Worm (Caenorhabditis elegans) whole organism, dauer: ENCODE results near the gene aexr-1.

Experiments used
- unc-62 ChIP-seq: sonication (generic microtip); optimal IDR thresholded peaks from 2 replicates; lab custom pipeline; 2017; ENCODE audit warnings: missing biosample characterization, missing genetic modification reagents, missing genetic modification characterization

Gene aexr-1

DNA sequence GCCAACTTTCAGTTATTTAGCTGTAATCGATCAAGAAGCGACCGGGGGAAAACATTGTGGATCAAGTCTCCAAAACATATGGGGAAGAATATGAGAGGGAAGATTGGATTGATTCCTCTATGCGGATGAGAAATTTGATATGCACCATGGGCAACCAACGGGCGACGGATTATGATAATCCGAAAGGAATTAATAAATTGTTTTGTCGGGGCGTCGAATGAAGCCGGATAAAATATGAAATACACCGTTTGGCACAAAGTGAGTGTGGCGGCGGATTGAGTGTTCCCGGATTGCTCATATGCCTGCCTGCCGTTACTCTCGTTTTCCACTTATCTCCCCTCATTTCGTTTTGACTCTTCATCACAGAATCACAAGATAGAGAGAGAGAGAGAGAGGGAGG is 25.8 kb downstream of the aexr-1 start:
- no peak for TF ChIP-seq unc-62 (GFP tag; lab: Kevin White, UChicago)

DNA sequence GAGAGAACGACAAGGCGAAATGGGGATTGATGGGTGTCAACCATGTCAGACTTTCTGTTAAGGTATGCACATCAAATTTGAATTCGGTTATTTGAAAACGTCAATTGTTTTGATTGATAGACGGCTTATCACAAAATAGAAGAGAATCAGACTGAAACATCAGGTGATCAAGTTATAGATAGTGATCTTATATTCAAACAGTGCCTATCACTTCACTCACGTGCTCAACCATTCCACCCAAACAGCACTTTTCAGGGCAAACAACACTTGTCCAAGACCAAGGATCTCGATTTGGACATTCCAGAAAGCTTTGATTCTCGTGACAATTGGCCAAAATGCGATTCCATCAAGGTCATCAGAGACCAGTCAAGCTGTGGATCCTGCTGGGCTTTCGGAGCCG is 27.5 kb downstream of the aexr-1 start:
- no peak for TF ChIP-seq unc-62 (GFP tag; lab: Kevin White, UChicago)

DNA sequence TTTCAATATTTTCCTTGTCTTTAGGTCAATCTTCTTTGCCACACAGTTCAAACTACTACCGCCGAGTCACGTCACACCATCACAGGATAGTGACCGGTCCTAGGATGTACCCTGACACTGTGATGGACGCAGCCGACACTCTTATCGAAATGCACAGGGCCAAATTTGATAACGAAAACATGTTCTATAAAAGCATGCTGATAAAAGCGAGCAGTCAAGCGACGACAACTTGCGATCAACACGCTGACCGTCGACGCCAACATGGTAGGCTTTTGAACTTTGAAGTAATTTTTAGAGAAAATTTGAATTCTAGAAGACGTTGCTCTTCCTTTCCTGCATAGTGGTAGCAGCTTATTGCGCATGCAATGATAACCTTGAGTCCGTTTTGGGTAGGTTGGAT is 28.1 kb downstream of the aexr-1 start, which contains the start of gene cpr-6:
TSS of gene cpr-6 (plus strand) at position 217 of the 400 bp plus-strand sequence.
- TF ChIP-seq unc-62 (GFP tag; lab: Kevin White, UChicago): no peak

DNA sequence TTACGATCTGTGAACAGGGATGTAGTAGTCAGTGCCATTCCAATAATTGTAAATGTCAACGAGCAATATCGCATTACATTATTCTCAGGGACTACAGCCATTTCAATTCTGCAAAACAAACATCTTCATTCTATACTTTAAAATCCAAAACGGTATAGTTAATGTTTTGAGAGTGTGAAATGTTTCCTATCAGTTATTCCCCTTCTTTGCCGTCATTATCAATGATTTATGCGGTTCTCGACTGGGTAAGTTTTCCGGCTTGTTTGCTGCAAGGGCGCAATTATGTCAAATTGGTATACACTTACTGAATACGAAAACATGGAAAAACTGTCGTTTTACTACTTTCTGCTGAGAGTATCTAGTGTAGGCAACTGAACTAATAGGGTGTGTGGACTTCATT is 32.0 kb downstream of the aexr-1 start, which contains the start of gene F23G4.1:
TSS of gene F23G4.1 (minus strand) at position 101 of the 400 bp plus-strand sequence.
- TF ChIP-seq unc-62 (GFP tag; lab: Kevin White, UChicago): no peak

DNA sequence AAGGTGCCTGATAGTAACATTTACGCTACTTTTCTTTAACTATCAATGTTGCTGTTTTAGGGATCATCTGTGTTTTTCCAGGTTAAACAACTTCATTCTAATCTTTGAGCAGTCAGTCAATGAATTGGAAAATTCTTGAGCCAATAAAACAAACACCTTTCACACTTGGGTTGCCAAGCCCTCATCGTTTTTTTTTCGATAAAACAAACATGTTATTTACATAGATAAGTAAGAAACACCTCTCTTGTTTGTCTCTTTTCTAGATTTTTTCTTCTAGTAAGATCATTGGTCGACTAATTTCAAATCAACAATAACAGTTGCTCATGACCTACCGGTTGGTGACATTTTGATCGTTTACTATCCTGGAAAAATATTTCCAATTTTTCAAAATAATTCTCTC is 33.1 kb downstream of the aexr-1 start:
- TF ChIP-seq unc-62 (GFP tag; lab: Kevin White, UChicago): no peak

DNA sequence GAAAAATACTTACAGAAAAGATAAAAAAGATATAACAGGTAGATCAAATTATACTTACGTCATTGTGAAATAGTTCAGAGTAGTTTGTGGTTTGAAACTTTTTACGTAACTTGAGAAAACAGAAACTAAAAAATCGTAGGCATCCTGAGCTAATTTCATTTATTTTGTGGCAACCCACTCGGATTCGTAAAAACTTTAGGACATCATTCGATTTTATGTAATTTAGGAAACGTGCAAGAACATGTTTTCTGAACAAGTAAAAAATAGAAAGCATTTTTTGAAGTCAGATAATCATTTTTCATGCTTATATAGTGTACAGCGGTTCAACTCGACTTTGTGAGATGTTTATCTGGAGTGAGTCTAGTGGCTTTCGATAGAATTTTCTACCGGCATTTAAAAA is 36.3 kb downstream of the aexr-1 start, which contains the start of gene hic-1:
TSS of gene hic-1 (minus strand) at position 101 of the 400 bp plus-strand sequence.
- no peak for TF ChIP-seq unc-62 (GFP tag; lab: Kevin White, UChicago)

DNA sequence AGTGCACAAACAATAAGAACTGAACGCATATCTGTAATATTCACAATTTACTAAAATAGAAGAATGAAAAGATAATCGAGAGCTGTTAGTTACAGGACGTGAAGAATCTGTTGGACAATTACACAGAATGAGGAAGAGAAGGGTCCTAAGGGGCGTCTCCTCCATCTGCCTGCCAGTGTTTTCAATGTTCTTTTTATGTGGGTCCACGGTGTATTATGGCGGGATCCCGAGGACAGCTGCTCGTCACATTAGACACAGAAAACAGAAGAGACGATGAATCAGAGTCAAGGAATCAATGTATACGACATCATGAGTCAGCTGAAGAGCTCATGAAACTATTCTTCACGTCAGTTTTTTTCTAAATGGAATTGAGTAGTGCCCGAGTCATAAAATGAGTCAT is 38.0 kb downstream of the aexr-1 start, which contains the start of gene ttr-6:
TSS of gene ttr-6 (minus strand) at position 33 of the 400 bp plus-strand sequence.
- TF ChIP-seq unc-62 (GFP tag; lab: Kevin White, UChicago): no peak

DNA sequence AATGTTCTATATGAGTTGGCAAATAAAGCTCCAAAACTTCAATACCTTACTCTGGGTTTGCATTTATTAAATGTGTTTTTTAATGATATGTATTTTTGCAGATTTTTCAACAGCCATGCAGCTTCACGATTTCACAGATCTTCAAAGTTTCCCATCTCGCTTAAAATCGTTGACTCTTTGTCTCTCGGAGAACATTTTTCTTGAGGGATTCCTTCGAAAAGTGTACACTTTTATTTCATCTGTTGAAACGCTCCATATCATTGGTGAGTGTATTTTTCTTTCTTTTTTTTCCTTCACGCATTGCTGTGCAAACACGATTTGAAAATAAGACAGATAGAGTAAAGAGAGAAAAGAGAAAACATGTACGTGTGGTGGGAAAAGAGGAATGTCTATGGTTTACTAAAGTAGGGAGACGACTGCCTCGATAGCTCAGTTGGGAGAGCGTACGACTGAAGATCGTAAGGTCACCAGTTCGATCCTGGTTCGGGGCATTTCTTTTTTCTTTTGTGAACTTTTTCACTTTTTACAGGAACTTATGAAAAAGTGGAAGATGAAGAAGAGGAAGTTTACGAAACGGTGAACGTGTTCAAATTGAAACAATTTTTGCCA is 41.8 kb downstream of the aexr-1 start:
- no peak for TF ChIP-seq unc-62 (GFP tag; lab: Kevin White, UChicago)

DNA sequence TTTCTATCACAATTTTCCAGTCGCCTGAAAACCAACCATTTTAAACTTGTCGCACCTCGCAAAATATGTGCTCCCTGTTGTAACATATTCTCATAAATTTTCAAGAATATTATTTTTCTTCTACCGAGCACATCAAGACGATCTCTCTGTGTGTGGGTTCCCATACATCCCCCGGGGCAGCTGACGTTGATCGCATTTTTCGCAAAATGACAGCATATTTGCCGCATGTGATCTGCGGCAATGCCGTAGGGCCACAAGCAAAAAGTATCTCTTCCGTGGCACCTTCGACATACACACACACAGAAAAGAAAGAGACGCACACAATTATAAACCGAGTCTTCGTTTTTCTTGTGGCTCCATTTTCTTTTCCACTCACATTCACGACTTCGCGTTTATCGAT is 43.4 kb downstream of the aexr-1 start:
- TF ChIP-seq unc-62 (GFP tag; lab: Kevin White, UChicago): no peak

DNA sequence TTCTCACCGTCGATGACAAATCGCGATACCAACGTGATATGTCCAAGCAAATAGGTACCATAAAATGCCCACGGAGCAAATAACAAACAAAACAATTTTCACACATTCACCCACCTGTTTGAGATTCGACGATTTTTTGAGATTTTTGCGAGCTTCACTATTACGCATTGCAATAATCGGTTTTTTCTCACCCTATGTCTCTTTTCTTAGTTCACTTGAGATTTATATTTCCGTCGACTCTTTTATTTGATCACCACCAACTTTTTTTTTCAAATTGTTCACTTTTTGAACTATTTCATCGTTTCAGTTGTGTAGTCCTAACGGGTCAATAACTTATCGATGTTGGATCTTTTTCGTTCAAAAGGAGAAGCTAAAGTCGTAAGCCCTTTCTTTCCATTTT is 46.6 kb downstream of the aexr-1 start, which contains the start of gene fbxl-4:
TSS of gene fbxl-4 (plus strand) at position 301 of the 400 bp plus-strand sequence.
- TF ChIP-seq unc-62 (GFP tag; lab: Kevin White, UChicago): no peak

DNA sequence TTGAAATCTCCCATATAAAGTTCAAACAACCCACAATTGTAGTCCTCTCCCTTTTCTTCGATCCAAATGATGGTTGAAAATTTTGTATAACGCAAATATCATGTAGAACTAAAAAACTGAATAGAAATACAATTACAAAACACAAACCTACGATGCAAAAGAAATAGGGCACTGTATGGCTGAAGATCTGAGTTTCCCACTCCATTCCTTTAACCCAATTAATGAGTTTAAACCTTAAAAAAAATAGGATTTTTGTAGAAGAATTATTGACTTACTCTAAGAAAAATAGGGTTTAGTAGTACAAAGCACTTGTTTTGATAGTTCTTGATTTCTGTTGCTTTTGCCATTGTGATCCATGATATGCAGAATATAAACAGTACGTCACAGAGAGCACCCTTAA is 51.7 kb downstream of the aexr-1 start:
- TF ChIP-seq unc-62 (GFP tag; lab: Kevin White, UChicago): no peak
